Worm (Caenorhabditis elegans) whole organism, mixed stage, embryonic: ENCODE measurements around the gene T16G1.18.

Experiments
- M03D4.4 ChIP-seq: sonication (generic microtip); optimal IDR thresholded peaks from 2 replicates; lab custom pipeline; 2017; ENCODE audit warnings: mild to moderate bottlenecking, missing genetic modification characterization, missing compliant biosample characterization
- ceh-39 ChIP-seq: fragments of 150-350 bp; optimal IDR thresholded peaks from 2 replicates; lab custom pipeline; 2014; ENCODE audit warnings: missing biosample characterization, missing genetic modification characterization
- ceh-43 ChIP-seq: fragments of 200-800 bp; sonication (Bioruptor generic); optimal IDR thresholded peaks from 2 replicates; lab custom pipeline; 2018; ENCODE audit warnings: mild to moderate bottlenecking, missing genetic modification characterization, moderate library complexity, missing compliant biosample characterization
- ceh-83 ChIP-seq: fragments of 200-800 bp; sonication (Bioruptor generic); optimal IDR thresholded peaks from 2 replicates; lab custom pipeline; 2018; ENCODE audit warnings: mild to moderate bottlenecking, missing genetic modification characterization, missing compliant biosample characterization
- ces-1 ChIP-seq: fragments of 150-350 bp; optimal IDR thresholded peaks from 2 replicates; lab custom pipeline; 2014; ENCODE audit warnings: missing biosample characterization, missing genetic modification reagents, missing genetic modification characterization
- drap-1 ChIP-seq: fragments of 200-800 bp; sonication (Bioruptor generic); optimal IDR thresholded peaks from 3 replicates; lab custom pipeline; 2018; ENCODE audit warnings: mild to moderate bottlenecking, missing genetic modification characterization, missing compliant biosample characterization
- elt-1 ChIP-seq: sonication (generic microtip); optimal IDR thresholded peaks from 2 replicates; lab custom pipeline; 2017; ENCODE audit warnings: missing genetic modification characterization, mild to moderate bottlenecking, missing compliant biosample characterization, antibody characterized with exemption, moderate library complexity, borderline replicate concordance; ENCODE audit not compliant: insufficient read depth
- elt-3 ChIP-seq: fragments of 150-350 bp; optimal IDR thresholded peaks from 2 replicates; lab custom pipeline; 2014; ENCODE audit warnings: missing biosample characterization, missing genetic modification characterization
- hlh-1 ChIP-seq: fragments of 150-350 bp; optimal IDR thresholded peaks from 2 replicates; lab custom pipeline; 2014; ENCODE audit warnings: missing biosample characterization, missing genetic modification reagents, missing genetic modification characterization
- lin-13 ChIP-seq: fragments of 150-350 bp; optimal IDR thresholded peaks from 2 replicates; lab custom pipeline; 2014; ENCODE audit warnings: missing biosample characterization, missing genetic modification characterization
- lsy-2 ChIP-seq: fragments of 150-350 bp; optimal IDR thresholded peaks from 2 replicates; lab custom pipeline; 2014; ENCODE audit warnings: missing biosample characterization, missing genetic modification characterization
- mab-5 ChIP-seq: fragments of 150-350 bp; optimal IDR thresholded peaks from 2 replicates; lab custom pipeline; 2014; ENCODE audit warnings: missing biosample characterization, missing genetic modification characterization
- mep-1 ChIP-seq: fragments of 150-350 bp; optimal IDR thresholded peaks from 2 replicates; lab custom pipeline; 2017; ENCODE audit warnings: missing biosample characterization, missing genetic modification reagents, missing genetic modification characterization, inconsistent platforms
- mls-2 ChIP-seq: sonication (generic microtip); optimal IDR thresholded peaks from 2 replicates; lab custom pipeline; 2016; ENCODE audit warnings: mild to moderate bottlenecking, missing genetic modification characterization, moderate library complexity, missing compliant biosample characterization
- nhr-12 ChIP-seq: fragments of 150-350 bp; optimal IDR thresholded peaks from 2 replicates; lab custom pipeline; 2014; ENCODE audit warnings: missing biosample characterization, missing genetic modification characterization
- nhr-2 ChIP-seq: fragments of 150-350 bp; optimal IDR thresholded peaks from 2 replicates; lab custom pipeline; 2014; ENCODE audit warnings: missing biosample characterization, missing genetic modification characterization
- nhr-237 ChIP-seq: fragments of 150-350 bp; optimal IDR thresholded peaks from 2 replicates; lab custom pipeline; 2014; ENCODE audit warnings: missing biosample characterization, missing genetic modification characterization
- nhr-28 ChIP-seq: fragments of 150-350 bp; optimal IDR thresholded peaks from 2 replicates; lab custom pipeline; 2014; ENCODE audit warnings: missing biosample characterization, missing genetic modification characterization
- nhr-76 ChIP-seq: sonication (generic microtip); optimal IDR thresholded peaks from 2 replicates; lab custom pipeline; 2017; ENCODE audit warnings: missing biosample characterization, missing genetic modification characterization
- pha-4 ChIP-seq: fragments of 150-350 bp; optimal IDR thresholded peaks from 2 replicates; lab custom pipeline; 2018; ENCODE audit warnings: missing biosample characterization, missing genetic modification reagents, missing genetic modification characterization
- sem-2 ChIP-seq: fragments of 200-800 bp; sonication (Bioruptor generic); optimal IDR thresholded peaks from 2 replicates; lab custom pipeline; 2018; ENCODE audit warnings: mild to moderate bottlenecking, missing genetic modification characterization, missing compliant biosample characterization
- snpc-4 ChIP-seq: fragments of 150-350 bp; optimal IDR thresholded peaks from 2 replicates; lab custom pipeline; 2014; ENCODE audit warnings: missing biosample characterization, missing genetic modification characterization
- sptf-1 ChIP-seq: sonication (generic microtip); optimal IDR thresholded peaks from 2 replicates; lab custom pipeline; 2017; ENCODE audit warnings: mild to moderate bottlenecking, missing genetic modification characterization, moderate library complexity, missing compliant biosample characterization
- tbx-8 ChIP-seq: fragments of 200-800 bp; sonication (Bioruptor generic); optimal IDR thresholded peaks from 2 replicates; lab custom pipeline; 2018; ENCODE audit warnings: mild to moderate bottlenecking, missing genetic modification characterization, moderate library complexity, missing compliant biosample characterization
- unc-120 ChIP-seq: sonication (generic microtip); optimal IDR thresholded peaks from 2 replicates; lab custom pipeline; 2017; ENCODE audit warnings: missing genetic modification characterization, missing compliant biosample characterization; ENCODE audit not compliant: poor library complexity, severe bottlenecking
- unc-39 ChIP-seq: fragments of 150-350 bp; optimal IDR thresholded peaks from 2 replicates; lab custom pipeline; 2014; ENCODE audit warnings: missing biosample characterization, missing genetic modification characterization
- zip-8 ChIP-seq: fragments of 150-350 bp; optimal IDR thresholded peaks from 2 replicates; lab custom pipeline; 2014; ENCODE audit warnings: missing biosample characterization, missing genetic modification characterization

The T16G1.18 gene

ce11 chrV:12961085-12961560 lies 10.0 kb downstream of the T16G1.18 start, which contains the start of gene mpst-7:
mpst-7 (minus strand) TSS chrV:12961135.
- TF ChIP-seq hlh-1 (tag; lab: Kevin White, UChicago) (no peak), unc-39 (tag; lab: Kevin White, UChicago) (no peak), pha-4 (no peak), sptf-1 (tag; lab: Kevin White, UChicago) (no peak), unc-120 (tag; lab: Kevin White, UChicago) (no peak), ceh-43 (GFP tag; lab: Kevin White, UChicago) (no peak), snpc-4 (tag; lab: Kevin White, UChicago) (no peak), drap-1 (GFP tag; lab: Kevin White, UChicago) (no peak), nhr-76 (tag; lab: Kevin White, UChicago) (no peak), nhr-28 (no peak), ces-1 (no peak)

ce11 chrV:12963192-12963591 lies 12.1 kb downstream of the T16G1.18 start, which contains the start of gene hrg-9:
hrg-9 (minus strand) TSS chrV:12963343.
- no peak for TF ChIP-seq mls-2 (tag; lab: Kevin White, UChicago)
- peak; percentile 62 for TF ChIP-seq zip-8 (tag; lab: Kevin White, UChicago)

ce11 chrV:12964076-12964475 lies 13.0 kb downstream of the T16G1.18 start, which contains the start of gene srd-35:
srd-35 (plus strand) TSS chrV:12964376.
- TF ChIP-seq nhr-2 (tag; lab: Kevin White, UChicago) (no peak), nhr-12 (tag; lab: Kevin White, UChicago) (no peak), mep-1 (tag; lab: Kevin White, UChicago) (no peak), nhr-237 (tag; lab: Kevin White, UChicago) (no peak)

- TF ChIP-seq sem-2 (GFP tag; lab: Kevin White, UChicago) (no peak), nhr-28 (no peak), ceh-39 (tag; lab: Kevin White, UChicago) (no peak)
These were observed 16.0 kb downstream of the T16G1.18 start, which contains the start of gene R186.3 for ce11 chrV:12967110-12967509. R186.3 (minus strand) TSS chrV:12967210.

- TF ChIP-seq nhr-237 (tag; lab: Kevin White, UChicago) (peak; percentile 23), sptf-1 (tag; lab: Kevin White, UChicago) (peak; percentile 15), lin-13 (peak; percentile 21), ces-1 (peak; percentile 63), mls-2 (tag; lab: Kevin White, UChicago) (peak; percentile 20), lsy-2 (tag; lab: Kevin White, UChicago) (peak; percentile 90), unc-120 (tag; lab: Kevin White, UChicago) (peak; percentile 51)
These were observed 16.8 kb downstream of the T16G1.18 start, which contains the start of gene R186.8 for ce11 chrV:12967925-12968327. R186.8 (minus strand) TSS chrV:12967982.

ce11 chrV:12968555-12968954 lies 17.5 kb downstream of the T16G1.18 start, which contains the start of gene lin-46:
lin-46 (plus strand) TSS chrV:12968855.
- TF ChIP-seq tbx-8 (GFP tag; lab: Kevin White, UChicago) (no peak), M03D4.4 (tag; lab: Kevin White, UChicago) (no peak), nhr-28 (no peak), ceh-39 (tag; lab: Kevin White, UChicago) (no peak), mab-5 (tag; lab: Kevin White, UChicago) (no peak)

- no peak for TF ChIP-seq ceh-39 (tag; lab: Kevin White, UChicago)
- TF ChIP-seq pha-4, result no peak
- peak; percentile 57 for TF ChIP-seq lsy-2 (tag; lab: Kevin White, UChicago)
- no peak for TF ChIP-seq elt-3 (tag; lab: Kevin White, UChicago)
- TF ChIP-seq nhr-76 (tag; lab: Kevin White, UChicago), result no peak
- peak; percentile 15 for TF ChIP-seq mep-1 (tag; lab: Kevin White, UChicago)
- no peak for TF ChIP-seq unc-39 (tag; lab: Kevin White, UChicago)
- no peak for TF ChIP-seq ceh-83
- no peak for TF ChIP-seq zip-8 (tag; lab: Kevin White, UChicago)
- TF ChIP-seq mab-5 (tag; lab: Kevin White, UChicago), result no peak
- no peak for TF ChIP-seq elt-1 (tag; lab: Kevin White, UChicago)
- TF ChIP-seq ces-1, result peak; percentile 79
- no peak for TF ChIP-seq ceh-43 (GFP tag; lab: Kevin White, UChicago)
- no peak for TF ChIP-seq nhr-12 (tag; lab: Kevin White, UChicago)
These were observed 19.6 kb downstream of the T16G1.18 start, which contains the start of gene pnn-1 for ce11 chrV:12970575-12971160. pnn-1 (plus strand) TSS chrV:12971110.
